Worm (Caenorhabditis elegans): ENCODE data around the gene mdt-8.
A peak's percentile ranks its signal among the peaks of the same experiment; 100 is the strongest.

- TF ChIP-seq unc-55 (GFP tag; optimal IDR thresholded peaks at IDR 0.05) (no peak), nfya-1 (tag; optimal IDR thresholded peaks at IDR 0.05) (no peak), dve-1 (tag; optimal IDR thresholded peaks at IDR 0.05) (no peak), ceh-18 (tag; optimal IDR thresholded peaks at IDR 0.05) (no peak), ama-1 (optimal IDR thresholded peaks at IDR 0.05) (peak; percentile 96), tbx-2 (tag; optimal IDR thresholded peaks at IDR 0.05) (no peak), ceh-9 (tag; optimal IDR thresholded peaks at IDR 0.05) (no peak), nhr-11 (tag; optimal IDR thresholded peaks at IDR 0.05) (no peak), pha-4 (tag; optimal IDR thresholded peaks at IDR 0.05) (no peak)
Observed at ce11 chrII:11537606-11538016, 4.0 kb upstream of the mdt-8 start.

All from whole organism, late embryonic.